Worm (Caenorhabditis elegans) whole organism, L4 larva: ENCODE data around the gene T27A8.7.

Source experiments
- Y75B8A.6 ChIP-seq: fragments of 200-800 bp; sonication (Bioruptor generic); IDR thresholded peaks from 2 replicates; pipeline ENCODE4 v1.3.6; 2022; ENCODE audit warnings: missing genetic modification reagents, missing genetic modification characterization, missing compliant biosample characterization
- spr-1 ChIP-seq: sonication (generic microtip); optimal IDR thresholded peaks from 2 replicates; lab custom pipeline; 2016; ENCODE audit warnings: mild to moderate bottlenecking, missing genetic modification characterization, missing compliant biosample characterization

DNA sequence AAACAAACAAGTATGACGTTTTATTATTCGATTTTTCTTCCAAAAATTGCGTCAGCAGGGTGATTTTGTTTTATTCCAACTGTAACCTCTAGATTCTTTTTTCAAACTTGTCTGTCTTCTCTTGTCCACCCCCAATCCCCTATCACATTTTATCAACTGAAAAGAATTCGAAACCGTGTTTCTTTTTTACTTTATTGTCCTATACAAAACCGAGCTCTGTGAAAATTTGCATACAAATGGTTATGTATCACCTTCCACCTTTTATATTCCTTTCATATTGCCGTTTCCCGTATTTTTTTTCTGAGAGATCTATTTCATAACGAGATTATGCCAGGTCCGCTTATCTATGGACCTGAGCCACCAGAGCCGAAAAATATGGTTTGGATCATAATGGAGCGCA, at the start of gene T27A8.7:
- TF ChIP-seq spr-1 (no peak), Y75B8A.6 (GFP tag; lab: Robert Waterston, UW) (no peak)
